Worm (Caenorhabditis elegans): Measurements from ENCODE around the gene D1079.1.
A peak's percentile ranks its signal among the peaks of the same experiment; 100 is the strongest.

The D1079.1 gene

DNA sequence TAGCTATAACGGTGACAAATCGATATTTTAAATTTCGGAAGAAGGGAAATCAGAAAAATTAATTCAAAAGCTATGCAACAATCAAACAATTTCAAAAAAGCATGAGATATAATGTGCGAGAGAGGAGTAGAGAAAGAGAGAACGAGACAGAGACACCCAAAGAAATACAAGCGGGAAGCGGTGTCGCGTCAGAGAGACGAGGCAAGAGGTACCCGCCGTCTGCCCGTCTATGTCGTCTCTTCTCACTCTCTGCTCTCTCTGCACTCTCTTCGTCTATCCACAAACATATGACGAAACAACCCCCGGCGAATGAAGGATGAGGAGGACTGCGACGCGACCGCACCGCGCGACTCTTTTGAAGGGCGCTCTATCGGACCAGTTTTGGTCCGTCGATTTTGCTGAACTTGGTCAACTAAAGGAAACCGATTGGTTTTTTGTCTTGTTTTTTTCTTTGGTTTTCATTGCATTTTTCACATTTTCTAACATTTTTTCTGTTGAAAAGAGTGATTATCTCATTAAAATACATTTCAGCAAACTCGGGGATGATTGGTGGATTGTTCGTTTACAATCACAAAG lies 14.0 kb upstream of the D1079.1 start, which contains the start of gene dpy-23 (continued):
- TF ChIP-seq gei-17 (GFP tag; optimal IDR thresholded peaks at IDR 0.05) (peak; percentile 73), lin-26 (GFP tag; IDR thresholded peaks at IDR 0.05) (peak; percentile 76; the same call in 1 of the 2 replicates), F10E7.11 (tag; optimal IDR thresholded peaks at IDR 0.05) (no peak), hlh-12 (tag; optimal IDR thresholded peaks at IDR 0.05) (no peak), lag-1 (GFP tag; IDR thresholded peaks at IDR 0.05) (no peak), let-607 (tag; optimal IDR thresholded peaks at IDR 0.05) (peak in 1 of 2 experiments; percentile 59), snpc-1.3 (tag; optimal IDR thresholded peaks at IDR 0.05; ENCODE audit: insufficient read depth) (no peak), madf-6 (GFP tag; IDR thresholded peaks at IDR 0.05) (peak; percentile 40), repo-1 (tag; optimal IDR thresholded peaks at IDR 0.05) (no peak), ztf-3 (GFP tag; optimal IDR thresholded peaks at IDR 0.05) (no peak), lsl-1 (GFP tag; optimal IDR thresholded peaks at IDR 0.05) (no peak), sptf-2 (GFP tag; optimal IDR thresholded peaks at IDR 0.05) (no peak), atf-7 (tag; optimal IDR thresholded peaks at IDR 0.05) (peak; percentile 72), ztf-6 (GFP tag; IDR thresholded peaks at IDR 0.05) (no peak), lsy-27 (tag; optimal IDR thresholded peaks at IDR 0.05; ENCODE audit: borderline replicate concordance, insufficient read depth) (no peak), hlh-26 (GFP tag; conservative IDR thresholded peaks at IDR 0.05) (no peak), mcd-1 (GFP tag; IDR thresholded peaks at IDR 0.05) (peak; percentile 71), ceh-27 (GFP tag; optimal IDR thresholded peaks at IDR 0.05) (peak; percentile 95), rpc-1 (optimal IDR thresholded peaks at IDR 0.05) (no peak), rpc-1 (tag; optimal IDR thresholded peaks at IDR 0.05) (no peak), rcor-1 (GFP tag; IDR thresholded peaks at IDR 0.05) (peak; percentile 61), ama-1 (optimal IDR thresholded peaks at IDR 0.05) (no peak), ama-1 (GFP tag; optimal IDR thresholded peaks at IDR 0.05) (no peak), zfh-2 (GFP tag; conservative IDR thresholded peaks at IDR 0.05) (peak; percentile 99), aptf-2 (GFP tag; conservative IDR thresholded peaks at IDR 0.05) (no peak), die-1 (tag; optimal IDR thresholded peaks at IDR 0.05) (peak; percentile 16), nhr-120 (GFP tag; IDR thresholded peaks at IDR 0.05) (no peak), snpc-1.1 (tag; optimal IDR thresholded peaks at IDR 0.05; ENCODE audit: insufficient read depth) (no peak), somi-1 (GFP tag; optimal IDR thresholded peaks at IDR 0.05) (peak; percentile 86), akir-1 (GFP tag; optimal IDR thresholded peaks at IDR 0.05) (no peak), F52B5.7 (tag; optimal IDR thresholded peaks at IDR 0.05) (peak; percentile 4), bed-2 (GFP tag; IDR thresholded peaks at IDR 0.05) (peak; percentile 80; the same call in 1 of the 2 replicates), Y56A3A.18 (GFP tag; IDR thresholded peaks at IDR 0.05) (no peak), nhr-80 (tag; optimal IDR thresholded peaks at IDR 0.05) (peak; percentile 87), xnd-1 (tag; optimal IDR thresholded peaks at IDR 0.05) (no peak), efl-1 (GFP tag; optimal IDR thresholded peaks at IDR 0.05) (no peak), fkh-3 (tag; optimal IDR thresholded peaks at IDR 0.05) (no peak), aptf-3 (GFP tag; IDR thresholded peaks at IDR 0.05) (no peak), madf-10 (tag; optimal IDR thresholded peaks at IDR 0.05) (peak; percentile 96), him-1 (tag; optimal IDR thresholded peaks at IDR 0.05) (no peak), unc-62 (GFP tag; optimal IDR thresholded peaks at IDR 0.05) (no peak), nhr-179 (tag; optimal IDR thresholded peaks at IDR 0.05) (no peak), nfya-1 (tag; optimal IDR thresholded peaks at IDR 0.05; ENCODE audit: borderline replicate concordance, insufficient read depth) (no peak), ztf-28 (GFP tag; IDR thresholded peaks at IDR 0.05) (no peak), cebp-1 (GFP tag; IDR thresholded peaks at IDR 0.05) (peak; percentile 84), cebp-1 (tag; optimal IDR thresholded peaks at IDR 0.05) (peak; percentile 96), nfya-2 (GFP tag; IDR thresholded peaks at IDR 0.05) (no peak), chd-7 (tag; optimal IDR thresholded peaks at IDR 0.05) (peak; percentile 82), Y67H2A.10 (GFP tag; conservative IDR thresholded peaks at IDR 0.05) (peak; percentile 64)

Data from whole organism, young adult.